Fruit fly (Drosophila melanogaster) whole organism, embryonic: Measurements from ENCODE around the gene mib2.

Source experiments
- ATbp ChIP-seq: fragments of 200-800 bp; sonication (Bioruptor generic); optimal IDR thresholded peaks from 2 replicates; lab custom pipeline; 2017; ENCODE audit warnings: missing biosample characterization, mild to moderate bottlenecking, missing genetic modification characterization, missing genetic modification reagents
- CG10209 ChIP-seq: fragments of 200-800 bp; sonication (Bioruptor generic); optimal IDR thresholded peaks from 3 replicates; lab custom pipeline; 2017; ENCODE audit warnings: missing biosample characterization, mild to moderate bottlenecking, missing genetic modification characterization, missing genetic modification reagents
- CG10366 ChIP-seq: fragments of 200-800 bp; sonication (Bioruptor generic); IDR thresholded peaks from 2 replicates; pipeline ENCODE4 v1.3.6; 2022; ENCODE audit warnings: missing biosample characterization, missing genetic modification characterization
- CG12071 ChIP-seq: fragments of 200-800 bp; sonication (Bioruptor generic); optimal IDR thresholded peaks from 3 replicates; lab custom pipeline; 2018; ENCODE audit warnings: missing biosample characterization, mild to moderate bottlenecking, missing genetic modification characterization
- CG12299 ChIP-seq: fragments of 200-800 bp; sonication (Bioruptor generic); optimal IDR thresholded peaks from 2 replicates; lab custom pipeline; 2018; ENCODE audit warnings: missing biosample characterization, mild to moderate bottlenecking, missing genetic modification characterization
- CG16813 ChIP-seq: fragments of 200-800 bp; sonication (Bioruptor generic); IDR thresholded peaks from 3 replicates; pipeline ENCODE4 v1.3.6; 2022; ENCODE audit warnings: missing biosample characterization, missing genetic modification characterization; ENCODE audit not compliant: partially characterized antibody
- CG1832 ChIP-seq: fragments of 200-800 bp; sonication (Bioruptor generic); optimal IDR thresholded peaks from 2 replicates; lab custom pipeline; 2017; ENCODE audit warnings: missing biosample characterization, mild to moderate bottlenecking, missing genetic modification characterization, inconsistent platforms
- CG18476 ChIP-seq: fragments of 200-800 bp; sonication (Bioruptor generic); optimal IDR thresholded peaks from 2 replicates; lab custom pipeline; 2016; ENCODE audit warnings: missing biosample characterization, mild to moderate bottlenecking, missing genetic modification characterization
- CG18764 ChIP-seq: fragments of 200-800 bp; sonication (Bioruptor generic); optimal IDR thresholded peaks from 3 replicates; lab custom pipeline; 2016; ENCODE audit warnings: missing biosample characterization, missing genetic modification characterization
- CG2875 ChIP-seq: fragments of 200-800 bp; sonication (Bioruptor generic); optimal IDR thresholded peaks from 2 replicates; lab custom pipeline; 2017; ENCODE audit warnings: missing biosample characterization, mild to moderate bottlenecking, missing genetic modification characterization, missing genetic modification reagents
- CG30020 ChIP-seq: fragments of 200-800 bp; optimal IDR thresholded peaks from 2 replicates; lab custom pipeline; 2019; ENCODE audit warnings: missing biosample characterization, mild to moderate bottlenecking, missing genetic modification characterization, moderate library complexity
- CG31441 ChIP-seq: fragments of 200-800 bp; sonication (Bioruptor generic); IDR thresholded peaks from 2 replicates; pipeline ENCODE4 v1.3.6; 2022; ENCODE audit warnings: missing biosample characterization, missing genetic modification characterization
- CG3281 ChIP-seq: fragments of 200-800 bp; sonication (Bioruptor generic); optimal IDR thresholded peaks from 3 replicates; lab custom pipeline; 2017; ENCODE audit warnings: missing biosample characterization, mild to moderate bottlenecking, missing genetic modification characterization
- CG34224 ChIP-seq: fragments of 200-800 bp; sonication (Bioruptor generic); IDR thresholded peaks from 3 replicates; pipeline ENCODE4 v1.3.6; 2022; ENCODE audit warnings: missing biosample characterization, missing genetic modification characterization; ENCODE audit not compliant: partially characterized antibody
- CG6791 ChIP-seq: fragments of 200-800 bp; sonication (Bioruptor generic); IDR thresholded peaks from 3 replicates; pipeline ENCODE4 v1.3.6; 2022; ENCODE audit warnings: missing biosample characterization, missing genetic modification characterization; ENCODE audit not compliant: partially characterized antibody
- CG7357 ChIP-seq: fragments of 200-800 bp; sonication (Bioruptor generic); IDR thresholded peaks from 3 replicates; pipeline ENCODE4 v1.3.6; 2022; ENCODE audit warnings: missing biosample characterization, missing genetic modification characterization
- CG7745 ChIP-seq: fragments of 200-800 bp; sonication (Bioruptor generic); optimal IDR thresholded peaks from 2 replicates; lab custom pipeline; 2018; ENCODE audit warnings: missing biosample characterization, mild to moderate bottlenecking, missing genetic modification characterization, moderate library complexity
- CG9932 ChIP-seq: fragments of 200-800 bp; sonication (Bioruptor generic); IDR thresholded peaks from 2 replicates; pipeline ENCODE4 v1.3.6; 2022; ENCODE audit warnings: missing biosample characterization, missing genetic modification characterization
- Chrac-16 ChIP-seq: fragments of 200-800 bp; sonication (Bioruptor generic); optimal IDR thresholded peaks from 3 replicates; lab custom pipeline; 2016; ENCODE audit warnings: missing biosample characterization, missing genetic modification characterization
- D19B ChIP-seq: fragments of 200-800 bp; sonication (Bioruptor generic); optimal IDR thresholded peaks from 2 replicates; lab custom pipeline; 2017; ENCODE audit warnings: missing biosample characterization, mild to moderate bottlenecking, missing genetic modification characterization
- Dad ChIP-seq: fragments of 200-800 bp; sonication (Bioruptor generic); optimal IDR thresholded peaks from 3 replicates; lab custom pipeline; 2016; ENCODE audit warnings: missing biosample characterization, missing genetic modification characterization
- HLH4C ChIP-seq: fragments of 200-800 bp; sonication (Bioruptor generic); IDR thresholded peaks from 3 replicates; pipeline ENCODE4 v1.3.6; 2022; ENCODE audit warnings: missing biosample characterization, missing genetic modification characterization; ENCODE audit not compliant: partially characterized antibody
- HLHmδ ChIP-seq: fragments of 200-800 bp; sonication (Bioruptor generic); optimal IDR thresholded peaks from 2 replicates; lab custom pipeline; 2018; ENCODE audit warnings: missing biosample characterization, mild to moderate bottlenecking, missing genetic modification characterization, moderate library complexity
- Hmr ChIP-seq: fragments of 200-800 bp; sonication (Bioruptor generic); optimal IDR thresholded peaks from 3 replicates; lab custom pipeline; 2017; ENCODE audit warnings: mild to moderate bottlenecking, missing biosample characterization, missing genetic modification reagents, missing genetic modification characterization
- Lpt ChIP-seq: fragments of >200 bp; optimal IDR thresholded peaks from 2 replicates; lab custom pipeline; 2018; ENCODE audit warnings: missing biosample characterization, missing genetic modification characterization
- Six4 ChIP-seq: fragments of 200-800 bp; sonication (Bioruptor generic); optimal IDR thresholded peaks from 2 replicates; lab custom pipeline; 2016; ENCODE audit warnings: missing biosample characterization, missing genetic modification characterization
- Usf ChIP-seq: fragments of 200-800 bp; sonication (Bioruptor generic); optimal IDR thresholded peaks from 2 replicates; lab custom pipeline; 2017; ENCODE audit warnings: missing genotype, missing biosample characterization, missing genetic modification characterization
- aop ChIP-seq: fragments of 200-800 bp; sonication (Bioruptor generic); IDR thresholded peaks from 2 replicates; pipeline ENCODE4 v1.3.6; 2022; ENCODE audit warnings: missing biosample characterization, missing genetic modification characterization
- ato ChIP-seq: fragments of 200-800 bp; sonication (Bioruptor generic); IDR thresholded peaks from 2 replicates; pipeline ENCODE4 v1.3.6; 2022; ENCODE audit warnings: missing biosample characterization, missing genetic modification characterization; ENCODE audit not compliant: partially characterized antibody
- bbx ChIP-seq: fragments of 200-800 bp; sonication (Bioruptor generic); IDR thresholded peaks from 2 replicates; pipeline ENCODE4 v1.3.6; 2022; ENCODE audit warnings: missing biosample characterization, missing genetic modification characterization; ENCODE audit not compliant: partially characterized antibody
- chinmo ChIP-seq: fragments of 200-800 bp; sonication (Bioruptor generic); IDR thresholded peaks from 4 replicates; pipeline ENCODE4 v1.3.6; 2022; ENCODE audit warnings: missing biosample characterization, missing genetic modification characterization; ENCODE audit not compliant: partially characterized antibody
- crp ChIP-seq, 2 experiments: fragments of 200-800 bp; sonication (Bioruptor generic); optimal IDR thresholded peaks; 2 replicates in 1 of 2; 3 replicates in 1 of 2; lab custom pipeline; 2017; ENCODE audit warnings: missing biosample characterization in 2 of 2, missing genetic modification characterization in 2 of 2, mild to moderate bottlenecking in 1 of 2, moderate library complexity in 1 of 2
- dati ChIP-seq: fragments of 200-800 bp; sonication (Bioruptor generic); IDR thresholded peaks from 2 replicates; pipeline ENCODE4 v1.3.6; 2022; ENCODE audit warnings: missing biosample characterization, missing genetic modification characterization
- hb ChIP-seq: fragments of 200-800 bp; sonication (Bioruptor generic); IDR thresholded peaks from 3 replicates; pipeline ENCODE4 v1.3.6; 2022; ENCODE audit warnings: missing biosample characterization, missing genetic modification characterization; ENCODE audit not compliant: partially characterized antibody
- hbn ChIP-seq: fragments of 200-800 bp; sonication (Bioruptor generic); IDR thresholded peaks from 2 replicates; pipeline ENCODE4 v1.3.6; 2022; ENCODE audit warnings: missing biosample characterization, missing genetic modification characterization; ENCODE audit not compliant: partially characterized antibody
- hkb ChIP-seq, 2 experiments: fragments of 200-800 bp in 1 of 2; fragments of >200 bp in 1 of 2; sonication (Bioruptor generic) in 1 of 2; IDR thresholded peaks in 1 of 2; optimal IDR thresholded peaks in 1 of 2; 2 replicates each; pipeline versions ENCODE4 v1.3.6 to Lab custom; 2017 to 2022; ENCODE audit warnings: missing biosample characterization in 1 of 2, missing genetic modification characterization in 1 of 2
- kay ChIP-seq: fragments of 200-800 bp; sonication (Bioruptor generic); optimal IDR thresholded peaks from 2 replicates; lab custom pipeline; 2016; ENCODE audit warnings: missing biosample characterization, missing genetic modification characterization
- lov ChIP-seq, 2 experiments: fragments of 200-800 bp in 1 of 2; fragments of >200 bp in 1 of 2; sonication (Bioruptor generic) in 1 of 2; IDR thresholded peaks in 1 of 2; optimal IDR thresholded peaks in 1 of 2; 2 replicates in 1 of 2; 3 replicates in 1 of 2; pipeline versions ENCODE4 v1.3.6 to Lab custom; 2017 to 2022; ENCODE audit warnings: missing biosample characterization in 1 of 2, missing genetic modification characterization in 1 of 2
- luna ChIP-seq: fragments of 200-800 bp; sonication (Bioruptor generic); optimal IDR thresholded peaks from 2 replicates; lab custom pipeline; 2016; ENCODE audit warnings: missing biosample characterization, missing genetic modification characterization
- nerfin-1 ChIP-seq: fragments of 200-800 bp; sonication (Bioruptor generic); optimal IDR thresholded peaks from 3 replicates; lab custom pipeline; 2019; ENCODE audit warnings: missing biosample characterization, mild to moderate bottlenecking, missing genetic modification characterization, moderate library complexity
- peb ChIP-seq: fragments of 200-800 bp; sonication (Bioruptor generic); IDR thresholded peaks from 2 replicates; pipeline ENCODE4 v1.3.6; 2022; ENCODE audit warnings: missing biosample characterization, missing genetic modification characterization
- ranshi ChIP-seq: fragments of 200-800 bp; sonication (Bioruptor generic); IDR thresholded peaks from 2 replicates; pipeline ENCODE4 v1.3.6; 2022; ENCODE audit warnings: missing biosample characterization, missing genetic modification characterization
- repo ChIP-seq: fragments of 200-800 bp; sonication (Bioruptor generic); optimal IDR thresholded peaks from 2 replicates; lab custom pipeline; 2016; ENCODE audit warnings: missing biosample characterization, missing genetic modification characterization
- slou ChIP-seq: fragments of 200-800 bp; sonication (Bioruptor generic); optimal IDR thresholded peaks from 3 replicates; lab custom pipeline; 2016; ENCODE audit warnings: missing biosample characterization, missing genetic modification characterization
- stwl ChIP-seq: fragments of 200-800 bp; sonication (Bioruptor generic); optimal IDR thresholded peaks from 3 replicates; lab custom pipeline; 2018; ENCODE audit warnings: missing biosample characterization, mild to moderate bottlenecking, missing genetic modification characterization, moderate library complexity
- tin ChIP-seq: fragments of 200-800 bp; sonication (Bioruptor generic); optimal IDR thresholded peaks from 3 replicates; lab custom pipeline; 2016; ENCODE audit warnings: missing biosample characterization, missing genetic modification characterization
- tna ChIP-seq: fragments of 200-800 bp; sonication (Bioruptor generic); IDR thresholded peaks from 2 replicates; pipeline ENCODE4 v1.3.6; 2022; ENCODE audit warnings: missing biosample characterization, missing genetic modification characterization; ENCODE audit not compliant: partially characterized antibody
- twi ChIP-seq: fragments of 200-800 bp; optimal IDR thresholded peaks from 2 replicates; lab custom pipeline; 2019; ENCODE audit warnings: missing biosample characterization, mild to moderate bottlenecking, missing genetic modification characterization, moderate library complexity
- zf30C ChIP-seq: fragments of 200-800 bp; sonication (Bioruptor generic); optimal IDR thresholded peaks from 3 replicates; lab custom pipeline; 2018; ENCODE audit warnings: missing biosample characterization, mild to moderate bottlenecking, missing genetic modification characterization

mib2 gene

dm6 chr2L:19033288-19033687 lies 956 bp upstream of the mib2 start, which contains the start of gene hook (continued):
- TF ChIP-seq CG7357 (GFP tag; lab: Robert Waterston, UW) (no peak), CG18476 (GFP tag; lab: Kevin White, UChicago) (no peak), ato (GFP tag; lab: Robert Waterston, UW) (0 out of 2 replicates have a peak, but pooled peaks have one; percentile 24), Lpt (no peak), stwl (tag; lab: Kevin White, UChicago) (peak; percentile 33), aop (no peak), kay (no peak), hb (GFP tag; lab: Robert Waterston, UW) (peak; percentile 67; the same call in 2 of the 3 replicates), CG31441 (GFP tag; lab: Robert Waterston, UW) (no peak), slou (GFP tag; lab: Kevin White, UChicago) (no peak), D19B (GFP tag; lab: Kevin White, UChicago) (no peak), ranshi (GFP tag; lab: Robert Waterston, UW) (no peak), luna (GFP tag; lab: Kevin White, UChicago) (no peak), bbx (GFP tag; lab: Robert Waterston, UW) (peak; percentile 85), CG18764 (no peak), CG9932 (GFP tag; lab: Robert Waterston, UW) (no peak), tna (GFP tag; lab: Robert Waterston, UW) (0 out of 2 replicates have a peak, but pooled peaks have one; percentile 40), zf30C (no peak), CG6791 (peak; percentile 84), hkb (optimal IDR thresholded peaks at IDR 0.05; lab: Kevin White, UChicago) (no peak), hkb (GFP tag; IDR thresholded peaks at IDR 0.05; lab: Robert Waterston, UW) (no peak), Chrac-16 (no peak), lov (optimal IDR thresholded peaks at IDR 0.05; lab: Kevin White, UChicago) (no peak), lov (GFP tag; IDR thresholded peaks at IDR 0.05; lab: Robert Waterston, UW) (no peak), repo (GFP tag; lab: Kevin White, UChicago) (no peak), dati (no peak), Usf (GFP tag; lab: Kevin White, UChicago) (no peak), CG30020 (tag; lab: Kevin White, UChicago) (no peak), nerfin-1 (tag; lab: Kevin White, UChicago) (no peak), HLHmδ (GFP tag; lab: Kevin White, UChicago) (no peak), tin (no peak), CG1832 (GFP tag; lab: Kevin White, UChicago) (no peak), CG7745 (no peak), HLH4C (GFP tag; lab: Robert Waterston, UW) (peak; percentile 71), CG3281 (GFP tag; lab: Kevin White, UChicago) (no peak), peb (GFP tag; lab: Robert Waterston, UW) (no peak), twi (no peak), CG12299 (tag; lab: Kevin White, UChicago) (no peak), CG10366 (no peak), crp (GFP tag; optimal IDR thresholded peaks at IDR 0.05; lab: Kevin White, UChicago) (peak in 1 of 2 experiments; percentile 76), Six4 (GFP tag; lab: Kevin White, UChicago) (no peak), Hmr (GFP tag; lab: Kevin White, UChicago) (no peak), CG10209 (GFP tag; lab: Kevin White, UChicago) (no peak), CG2875 (GFP tag; lab: Kevin White, UChicago) (no peak), chinmo (peak; percentile 81; the same call in 2 of the 4 replicates), Dad (GFP tag; lab: Kevin White, UChicago) (no peak), hbn (peak; percentile 75), CG12071 (GFP tag; lab: Kevin White, UChicago) (no peak), ATbp (GFP tag; lab: Kevin White, UChicago) (no peak), CG16813 (GFP tag; lab: Robert Waterston, UW) (peak; percentile 69), CG34224 (peak; percentile 70)
